Worm (Caenorhabditis elegans): ENCODE data around the gene pat-3.

The pat-3 gene

DNA sequence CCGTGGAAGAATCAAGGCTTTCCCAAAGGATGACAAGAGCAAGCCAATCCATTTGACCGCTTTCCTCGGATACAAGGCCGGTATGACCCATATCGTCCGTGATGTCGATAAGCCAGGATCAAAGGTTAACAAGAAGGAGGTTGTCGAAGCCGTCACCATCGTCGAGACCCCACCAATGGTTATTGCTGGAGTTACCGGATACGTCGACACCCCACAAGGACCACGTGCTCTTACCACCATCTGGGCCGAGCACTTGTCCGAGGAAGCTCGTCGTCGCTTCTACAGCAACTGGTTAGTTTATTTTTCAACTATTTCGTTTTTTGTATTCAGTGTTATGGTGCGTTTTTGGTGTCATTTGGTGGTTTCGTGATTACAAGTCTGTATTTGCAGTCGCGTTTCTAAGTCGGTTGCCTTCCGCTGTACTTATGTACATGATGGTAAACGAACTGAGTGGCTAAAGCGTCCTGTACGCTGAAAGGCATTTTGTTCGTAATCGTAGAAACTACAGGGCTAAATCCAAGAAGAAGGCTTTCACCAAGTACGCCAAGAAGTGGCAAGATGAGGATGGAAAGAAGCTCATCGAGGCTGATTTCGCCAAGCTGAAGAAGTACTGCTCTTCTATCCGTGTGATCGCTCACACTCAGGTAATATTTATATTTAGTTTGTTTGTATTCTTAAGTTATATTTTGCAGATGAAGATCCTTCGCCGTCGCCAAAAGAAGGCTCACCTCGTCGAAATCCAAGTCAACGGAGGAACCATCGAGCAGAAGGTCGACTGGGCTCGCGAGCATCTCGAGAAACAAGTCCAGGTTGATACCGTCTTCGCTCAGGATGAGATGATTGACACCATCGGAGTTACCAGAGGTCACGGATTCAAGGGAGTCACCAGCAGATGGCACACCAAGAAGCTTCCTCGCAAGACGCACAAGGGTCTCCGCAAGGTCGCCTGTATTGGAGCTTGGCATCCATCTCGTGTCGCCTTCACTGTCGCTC lies 45.7 kb downstream of the pat-3 start:
- TF ChIP-seq him-1 (tag; optimal IDR thresholded peaks at IDR 0.05): no peak
- TF ChIP-seq W03F9.2 (tag; optimal IDR thresholded peaks at IDR 0.05): no peak
- TF ChIP-seq dao-5 (tag; optimal IDR thresholded peaks at IDR 0.05): no peak

DNA sequence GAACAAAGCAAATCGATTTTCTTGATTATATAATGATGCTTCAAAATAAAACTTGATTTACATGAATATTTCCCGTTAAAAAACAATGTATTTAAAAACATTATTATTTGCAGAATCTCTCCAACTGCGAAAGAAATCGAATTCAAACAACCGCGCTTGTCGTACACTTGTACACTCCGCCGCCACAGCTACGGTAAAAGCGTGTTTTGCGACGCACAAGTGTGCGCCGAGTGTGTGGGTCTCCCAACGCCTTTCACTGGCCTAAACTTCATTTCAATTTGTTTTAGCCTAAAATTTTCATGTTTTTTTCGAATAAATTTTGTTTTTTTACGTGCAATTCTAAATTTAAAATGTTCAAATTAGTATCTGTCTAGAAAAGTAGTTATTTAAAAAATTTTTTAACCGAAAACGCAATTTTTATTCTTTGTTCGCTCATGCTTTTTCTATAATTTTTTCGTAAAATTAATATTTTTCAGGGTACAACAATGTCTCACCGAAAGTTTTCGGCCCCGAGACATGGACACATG lies 46.5 kb downstream of the pat-3 start, which contains the start of gene rpl-3:
Gene rpl-3 (plus strand): TSS at position 477 of the 527 bp plus-strand sequence.
- TF ChIP-seq him-1 (tag; optimal IDR thresholded peaks at IDR 0.05) (peak; percentile 100), dao-5 (tag; optimal IDR thresholded peaks at IDR 0.05) (peak; percentile 95), W03F9.2 (tag; optimal IDR thresholded peaks at IDR 0.05) (peak; percentile 99)

DNA sequence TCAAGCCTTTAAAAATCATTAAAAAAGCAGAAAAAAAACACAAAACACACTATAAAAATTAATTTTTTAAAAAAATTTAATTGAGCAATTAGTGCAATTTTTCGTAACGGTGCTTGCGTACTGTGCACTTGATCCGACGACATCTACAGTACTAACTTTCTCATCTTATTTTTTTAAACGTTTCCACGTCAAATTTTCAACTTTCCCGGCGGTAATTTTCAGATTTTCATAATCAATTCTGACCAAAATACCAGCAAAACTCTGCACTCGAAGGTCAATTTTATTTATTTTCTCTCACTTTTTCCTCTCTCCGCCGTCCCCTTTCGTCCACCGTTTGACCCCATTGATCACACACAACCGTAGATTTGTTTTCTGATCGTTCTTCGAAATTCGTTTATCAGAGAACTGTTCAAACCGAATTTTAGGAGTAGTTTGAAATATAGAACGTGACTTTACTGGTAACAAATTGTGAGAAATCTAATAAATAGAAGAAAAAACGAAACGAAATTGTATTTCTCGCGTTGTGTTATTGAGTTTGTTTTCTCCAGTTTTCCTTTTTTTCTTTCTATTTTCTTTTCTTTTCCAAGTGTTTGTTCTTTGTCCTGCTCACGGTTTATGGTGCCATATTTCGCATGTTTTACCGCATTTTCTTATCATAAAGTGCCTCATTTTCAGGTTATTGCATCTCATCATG lies 50.0 kb downstream of the pat-3 start, which contains the start of gene acs-19:
Gene acs-19 (plus strand): TSS at position 676 of the 694 bp plus-strand sequence.
- TF ChIP-seq dao-5 (tag; optimal IDR thresholded peaks at IDR 0.05): no peak
- no peak for TF ChIP-seq W03F9.2 (tag; optimal IDR thresholded peaks at IDR 0.05)
- no peak for TF ChIP-seq him-1 (tag; optimal IDR thresholded peaks at IDR 0.05)

DNA sequence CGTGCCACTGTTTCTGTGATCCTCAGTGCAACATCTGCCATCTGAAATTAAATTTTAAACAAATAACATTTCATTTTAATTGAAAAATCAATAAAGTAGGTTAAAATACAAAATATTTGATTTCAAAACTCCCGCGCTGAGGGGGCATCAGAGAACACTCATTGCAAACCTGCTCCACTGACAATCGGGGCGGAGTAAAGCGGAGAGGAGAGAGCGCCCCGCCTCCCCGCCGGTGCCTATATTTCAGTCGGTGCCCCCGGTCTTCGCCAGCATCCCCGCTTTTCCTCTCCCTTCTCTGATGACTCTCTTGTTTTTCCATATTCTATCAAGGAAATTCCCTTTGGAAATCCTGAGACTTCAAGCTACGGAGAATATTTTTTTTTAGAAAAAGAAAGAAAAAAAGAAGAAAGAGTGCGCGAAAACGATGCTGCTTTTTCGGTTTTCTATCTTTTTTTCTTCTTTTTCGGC lies 51.0 kb downstream of the pat-3 start, which contains the start of gene brc-1:
Gene brc-1 (minus strand): TSS at position 51 of the 468 bp plus-strand sequence.
- TF ChIP-seq W03F9.2 (tag; optimal IDR thresholded peaks at IDR 0.05): peak; percentile 64
- no peak for TF ChIP-seq dao-5 (tag; optimal IDR thresholded peaks at IDR 0.05)
- peak; percentile 83 for TF ChIP-seq him-1 (tag; optimal IDR thresholded peaks at IDR 0.05)
